Worm (Caenorhabditis elegans): ENCODE results near the gene E02H9.13.

DNA sequence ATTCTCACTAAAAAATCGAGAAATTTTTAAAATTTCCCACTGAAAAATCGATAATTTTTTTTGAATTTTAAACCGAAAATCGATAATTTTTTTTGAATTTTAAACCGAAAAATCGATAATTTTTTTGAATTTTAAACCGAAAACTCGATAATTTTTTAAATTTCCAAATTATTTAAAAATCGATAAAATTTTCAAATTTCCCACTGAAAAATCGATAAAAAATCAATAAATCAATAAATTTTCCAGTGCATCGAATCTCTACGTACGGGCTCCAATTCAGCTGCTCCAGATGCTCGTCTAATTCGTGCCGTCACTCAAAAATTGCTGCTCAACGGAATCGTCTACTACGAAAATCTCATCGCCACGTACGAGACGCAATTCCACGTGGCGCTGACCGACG is 40.1 kb upstream of the E02H9.13 start:
- TF ChIP-seq flt-1 (GFP tag; IDR thresholded peaks at IDR 0.05) (no peak), klf-2 (GFP tag; conservative IDR thresholded peaks at IDR 0.05) (no peak), cog-1 (tag; optimal IDR thresholded peaks at IDR 0.05) (no peak), T22C8.4 (GFP tag; IDR thresholded peaks at IDR 0.05) (peak; percentile 70), med-1 (GFP tag; optimal IDR thresholded peaks at IDR 0.05; ENCODE audit: insufficient read depth) (no peak), ref-1 (GFP tag; conservative IDR thresholded peaks at IDR 0.05) (no peak)

Data from whole organism, midembryonic.